Worm (Caenorhabditis elegans) whole organism, late embryonic: Measurements from ENCODE around the gene sqst-3.
"Not testable (repeated sequence)": the region's sequence is repeated elsewhere in the genome, so short reads cannot be mapped to it uniquely, and the experiment has no call there.

Experiments used
- K02D7.2 ChIP-seq: sonication (generic microtip); optimal IDR thresholded peaks from 2 replicates; lab custom pipeline; 2017; ENCODE audit warnings: mild to moderate bottlenecking, missing genetic modification characterization, missing compliant biosample characterization
- T23F11.4 ChIP-seq: fragments of 200-800 bp; sonication (Bioruptor generic); optimal IDR thresholded peaks from 2 replicates; lab custom pipeline; 2018; ENCODE audit warnings: mild to moderate bottlenecking, missing genetic modification characterization, missing compliant biosample characterization
- ceh-14 ChIP-seq: sonication (generic microtip); optimal IDR thresholded peaks from 2 replicates; lab custom pipeline; 2016; ENCODE audit warnings: missing genotype, missing genetic modification characterization, missing compliant biosample characterization
- ceh-18 ChIP-seq: sonication (generic microtip); optimal IDR thresholded peaks from 2 replicates; lab custom pipeline; 2016; ENCODE audit warnings: missing genetic modification characterization, missing compliant biosample characterization
- ceh-19 ChIP-seq: fragments of 200-800 bp; sonication (Bioruptor generic); optimal IDR thresholded peaks from 2 replicates; lab custom pipeline; 2018; ENCODE audit warnings: mild to moderate bottlenecking, missing genetic modification characterization, missing compliant biosample characterization
- ceh-2 ChIP-seq: sonication (generic microtip); optimal IDR thresholded peaks from 2 replicates; lab custom pipeline; 2016; ENCODE audit warnings: missing genotype, missing genetic modification characterization, missing compliant biosample characterization
- ceh-24 ChIP-seq: sonication (generic microtip); optimal IDR thresholded peaks from 2 replicates; lab custom pipeline; 2016; ENCODE audit warnings: mild to moderate bottlenecking, missing genetic modification characterization, missing compliant biosample characterization
- ceh-31 ChIP-seq: sonication (generic microtip); optimal IDR thresholded peaks from 2 replicates; lab custom pipeline; 2016; ENCODE audit warnings: missing genetic modification characterization, missing compliant biosample characterization
- ceh-34 ChIP-seq: sonication (generic microtip); optimal IDR thresholded peaks from 2 replicates; lab custom pipeline; 2016; ENCODE audit warnings: mild to moderate bottlenecking, missing genetic modification characterization, missing compliant biosample characterization
- ceh-6 ChIP-seq: fragments of 200-800 bp; sonication (Bioruptor generic); optimal IDR thresholded peaks from 2 replicates; lab custom pipeline; 2018; ENCODE audit warnings: mild to moderate bottlenecking, missing genetic modification characterization, missing compliant biosample characterization
- dmd-4 ChIP-seq: sonication (generic microtip); optimal IDR thresholded peaks from 2 replicates; lab custom pipeline; 2016; ENCODE audit warnings: borderline replicate concordance, missing genetic modification characterization, missing compliant biosample characterization
- dve-1 ChIP-seq: sonication (generic microtip); optimal IDR thresholded peaks from 2 replicates; lab custom pipeline; 2017; ENCODE audit warnings: antibody characterized with exemption, mild to moderate bottlenecking, missing genetic modification characterization, missing compliant biosample characterization
- elt-2 ChIP-seq: sonication (generic microtip); optimal IDR thresholded peaks from 2 replicates; lab custom pipeline; 2016; ENCODE audit warnings: missing genetic modification reagents, missing genetic modification characterization, missing compliant biosample characterization
- ets-4 ChIP-seq: sonication (generic microtip); optimal IDR thresholded peaks from 2 replicates; lab custom pipeline; 2016; ENCODE audit warnings: missing genetic modification characterization, missing compliant biosample characterization
- eyg-1 ChIP-seq: sonication (generic microtip); optimal IDR thresholded peaks from 2 replicates; lab custom pipeline; 2016; ENCODE audit warnings: missing genotype, missing genetic modification characterization, missing compliant biosample characterization
- fkh-10 ChIP-seq: fragments of 150-350 bp; optimal IDR thresholded peaks from 2 replicates; lab custom pipeline; 2014; ENCODE audit warnings: missing biosample characterization, missing genetic modification reagents, missing genetic modification characterization
- fkh-6 ChIP-seq: sonication (generic microtip); optimal IDR thresholded peaks from 2 replicates; lab custom pipeline; 2016; ENCODE audit warnings: missing genetic modification characterization, missing compliant biosample characterization
- gmeb-2 ChIP-seq: sonication (generic microtip); optimal IDR thresholded peaks from 2 replicates; lab custom pipeline; 2016; ENCODE audit warnings: missing genetic modification characterization, inconsistent platforms, missing compliant biosample characterization
- hlh-15 ChIP-seq: sonication (generic microtip); optimal IDR thresholded peaks from 2 replicates; lab custom pipeline; 2016; ENCODE audit warnings: missing genetic modification characterization, missing compliant biosample characterization
- hlh-30 ChIP-seq: sonication (generic microtip); optimal IDR thresholded peaks from 2 replicates; lab custom pipeline; 2017; ENCODE audit warnings: antibody characterized with exemption, missing genetic modification characterization, missing compliant biosample characterization; ENCODE audit not compliant: insufficient read depth
- hlh-6 ChIP-seq: sonication (generic microtip); optimal IDR thresholded peaks from 2 replicates; lab custom pipeline; 2016; ENCODE audit warnings: missing genotype, missing genetic modification characterization, missing compliant biosample characterization
- lin-11 ChIP-seq: fragments of 200-800 bp; sonication (Bioruptor generic); optimal IDR thresholded peaks from 2 replicates; lab custom pipeline; 2018; ENCODE audit warnings: mild to moderate bottlenecking, missing genetic modification characterization, missing compliant biosample characterization
- madf-2 ChIP-seq: sonication (generic microtip); optimal IDR thresholded peaks from 2 replicates; lab custom pipeline; 2017; ENCODE audit warnings: missing genetic modification characterization, missing compliant biosample characterization
- nfya-1 ChIP-seq: sonication (generic microtip); optimal IDR thresholded peaks from 2 replicates; lab custom pipeline; 2017; ENCODE audit warnings: missing genetic modification characterization, mild to moderate bottlenecking, missing compliant biosample characterization, antibody characterized with exemption, moderate library complexity
- nhr-11 ChIP-seq: fragments of 150-350 bp; optimal IDR thresholded peaks from 2 replicates; lab custom pipeline; 2014; ENCODE audit warnings: missing biosample characterization, missing genetic modification characterization
- npax-4 ChIP-seq: sonication (generic microtip); optimal IDR thresholded peaks from 2 replicates; lab custom pipeline; 2016; ENCODE audit warnings: missing genetic modification characterization, missing compliant biosample characterization
- odd-2 ChIP-seq: sonication (generic microtip); optimal IDR thresholded peaks from 2 replicates; lab custom pipeline; 2017; ENCODE audit warnings: antibody characterized with exemption, mild to moderate bottlenecking, missing genetic modification characterization, missing compliant biosample characterization
- pat-9 ChIP-seq: fragments of 200-800 bp; sonication (Bioruptor generic); optimal IDR thresholded peaks from 2 replicates; lab custom pipeline; 2018; ENCODE audit warnings: mild to moderate bottlenecking, missing genetic modification characterization, moderate library complexity, missing compliant biosample characterization
- pha-4 ChIP-seq: fragments of 150-350 bp; optimal IDR thresholded peaks from 2 replicates; lab custom pipeline; 2018; ENCODE audit warnings: missing biosample characterization, missing genetic modification reagents, missing genetic modification characterization
- pqm-1 ChIP-seq: sonication (generic microtip); optimal IDR thresholded peaks from 2 replicates; lab custom pipeline; 2016; ENCODE audit warnings: missing genetic modification characterization, missing compliant biosample characterization
- pros-1 ChIP-seq: fragments of 150-350 bp; optimal IDR thresholded peaks from 2 replicates; lab custom pipeline; 2014; ENCODE audit warnings: missing biosample characterization, missing genetic modification reagents, missing genetic modification characterization
- ref-2 ChIP-seq: sonication (generic microtip); optimal IDR thresholded peaks from 2 replicates; lab custom pipeline; 2016; ENCODE audit warnings: missing genetic modification characterization, missing compliant biosample characterization
- rnt-1 ChIP-seq: sonication (generic microtip); optimal IDR thresholded peaks from 2 replicates; lab custom pipeline; 2016; ENCODE audit warnings: missing genetic modification characterization, missing compliant biosample characterization
- sox-4 ChIP-seq: sonication (generic microtip); optimal IDR thresholded peaks from 2 replicates; lab custom pipeline; 2017; ENCODE audit warnings: mild to moderate bottlenecking, missing genetic modification characterization, inconsistent platforms, missing compliant biosample characterization
- unc-55 ChIP-seq: sonication (generic microtip); optimal IDR thresholded peaks from 2 replicates; lab custom pipeline; 2017; ENCODE audit warnings: missing biosample characterization, missing genetic modification reagents, missing genetic modification characterization
- zip-5 ChIP-seq: sonication (generic microtip); optimal IDR thresholded peaks from 2 replicates; lab custom pipeline; 2016; ENCODE audit warnings: missing genetic modification characterization, missing compliant biosample characterization
- ztf-16 ChIP-seq: sonication (generic microtip); optimal IDR thresholded peaks from 2 replicates; lab custom pipeline; 2017; ENCODE audit warnings: missing genetic modification characterization, missing compliant biosample characterization

sqst-3 gene

DNA sequence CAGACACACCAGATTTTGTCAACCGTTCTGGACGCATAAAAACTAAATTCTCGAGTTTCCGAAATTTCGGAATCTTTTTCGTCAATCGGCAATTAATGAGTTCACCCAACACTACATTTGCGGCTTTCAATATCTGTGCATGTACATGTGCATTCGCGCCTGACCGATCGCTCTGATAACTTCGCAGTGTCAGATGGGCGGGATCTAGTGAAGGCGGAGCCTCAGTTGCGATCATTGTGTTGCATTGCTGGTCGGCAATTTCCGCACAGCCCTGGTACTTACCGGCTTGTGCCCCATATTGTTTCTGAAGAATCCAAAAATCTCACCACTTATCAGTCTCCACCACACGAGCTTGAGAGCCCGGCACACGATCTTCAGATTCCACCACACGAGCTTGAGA is 30.1 kb downstream of the sqst-3 start:
- no peak for TF ChIP-seq fkh-10 (GFP tag; lab: Kevin White, UChicago)
- TF ChIP-seq unc-55 (GFP tag; lab: Kevin White, UChicago) = no peak
- TF ChIP-seq dve-1 = no peak
- no peak for TF ChIP-seq K02D7.2 (tag; lab: Kevin White, UChicago)
- no peak for TF ChIP-seq ceh-31
- TF ChIP-seq sox-4 (tag; lab: Kevin White, UChicago) = no peak
- no peak for TF ChIP-seq ceh-24 (tag; lab: Kevin White, UChicago)
- no peak for TF ChIP-seq lin-11
- TF ChIP-seq ceh-18 (tag; lab: Kevin White, UChicago) = no peak
- no peak for TF ChIP-seq elt-2 (tag; lab: Kevin White, UChicago)

DNA sequence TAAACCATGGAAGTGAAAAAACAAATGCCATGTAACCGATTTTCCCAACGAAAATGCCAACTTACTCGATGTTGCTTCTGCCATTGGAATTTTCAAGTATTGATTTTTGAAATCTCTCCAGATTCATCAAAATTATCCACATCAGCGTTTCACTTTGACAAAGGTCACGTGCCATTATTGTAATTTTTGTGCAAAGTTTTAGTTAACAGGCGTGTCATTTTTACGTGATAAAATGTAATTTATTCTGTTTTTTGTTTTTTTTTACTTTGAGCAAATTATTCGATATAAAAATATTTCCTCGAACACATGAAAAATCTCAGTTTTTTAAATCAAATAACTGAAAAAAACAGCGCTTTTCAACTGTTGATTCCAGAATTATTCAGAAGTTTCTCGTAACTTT is 31.8 kb downstream of the sqst-3 start, which contains the start of gene F21D9.2:
TSS of gene F21D9.2 (minus strand) at position 101 of the 400 bp plus-strand sequence.
- TF ChIP-seq pha-4 (tag; lab: Kevin White, UChicago) (no peak), nfya-1 (tag; lab: Kevin White, UChicago) (no peak), hlh-6 (tag; lab: Kevin White, UChicago) (no peak), hlh-30 (tag; lab: Kevin White, UChicago) (no peak)
- TF ChIP-seq, all 69 proteins: peak for 0

DNA sequence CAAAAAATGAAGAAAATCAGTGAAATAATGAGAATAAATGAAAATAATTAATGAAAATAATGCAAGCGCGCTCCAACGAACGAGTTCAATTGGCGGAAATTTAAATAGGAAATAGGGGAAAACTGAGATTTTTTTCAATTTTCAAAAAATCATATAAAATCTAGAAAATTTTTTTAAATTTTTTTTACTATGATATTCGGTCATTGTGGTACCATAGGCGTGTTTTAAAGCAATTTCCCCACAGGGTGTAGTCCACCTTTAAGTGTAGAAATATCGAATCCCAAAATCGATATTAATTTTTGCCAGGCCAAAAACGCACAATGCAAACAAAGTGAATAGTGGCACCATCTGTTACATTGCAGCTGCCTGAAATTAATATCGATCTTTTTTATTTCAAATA is 33.6 kb downstream of the sqst-3 start, which contains the start of gene F21D9.1:
TSS of gene F21D9.1 (plus strand) at position 301 of the 400 bp plus-strand sequence.
- not testable (repeated sequence) for TF ChIP-seq fkh-6 (tag; lab: Kevin White, UChicago); odd-2; ceh-2 (tag; lab: Kevin White, UChicago)

DNA sequence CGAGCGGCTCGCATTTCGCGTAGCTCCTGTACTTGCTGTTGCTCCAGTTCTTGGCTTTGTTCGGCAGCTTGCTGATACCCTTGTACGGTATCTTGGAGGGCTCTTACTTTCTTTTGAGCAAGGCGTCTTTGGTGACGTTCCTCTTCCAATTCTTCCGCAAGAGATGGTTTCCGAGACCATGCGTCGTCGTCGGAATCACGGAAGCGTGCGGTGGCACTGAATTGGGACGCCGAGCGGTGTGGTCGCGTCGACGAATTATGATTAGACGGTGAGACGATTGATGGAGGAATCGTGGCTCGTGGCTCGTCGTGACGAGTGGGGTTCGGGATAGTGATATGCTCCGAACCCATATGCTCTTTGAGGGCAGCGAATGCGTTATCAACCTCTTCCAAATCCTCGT is 45.8 kb downstream of the sqst-3 start:
- TF ChIP-seq sox-4 (tag; lab: Kevin White, UChicago) = no peak
- TF ChIP-seq ceh-14 (tag; lab: Kevin White, UChicago) = no peak
- TF ChIP-seq hlh-30 (tag; lab: Kevin White, UChicago) = no peak
- TF ChIP-seq npax-4 (tag; lab: Kevin White, UChicago) = no peak
- no peak for TF ChIP-seq zip-5
- TF ChIP-seq ceh-19 (GFP tag; lab: Kevin White, UChicago) = no peak
- no peak for TF ChIP-seq ztf-16
- TF ChIP-seq, all 69 proteins: peak for 0

DNA sequence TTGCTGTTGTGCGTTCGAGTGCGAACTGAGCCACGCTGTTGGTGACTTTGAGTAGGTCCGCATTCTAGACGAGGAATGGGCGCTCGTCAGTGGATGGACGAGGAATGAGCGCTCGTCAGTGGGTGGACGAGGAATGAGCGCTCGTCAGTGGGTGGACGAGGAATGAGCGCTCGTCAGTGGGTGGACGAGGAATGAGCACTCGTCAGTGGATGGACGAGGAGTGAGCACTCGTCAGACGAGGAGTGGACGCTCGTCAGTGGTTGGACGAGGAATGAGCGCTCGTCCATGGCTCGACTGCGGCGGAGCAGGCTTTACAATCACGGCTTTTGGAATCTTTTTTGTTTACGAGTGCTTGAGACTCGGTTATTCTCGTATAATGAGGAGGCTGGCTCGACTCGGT is 47.9 kb downstream of the sqst-3 start:
- no peak for TF ChIP-seq hlh-15 (tag; lab: Kevin White, UChicago)
- TF ChIP-seq ceh-34 (tag; lab: Kevin White, UChicago) = no peak
- TF ChIP-seq pha-4 (tag; lab: Kevin White, UChicago) = no peak
- no peak for TF ChIP-seq madf-2 (tag; lab: Kevin White, UChicago)
- no peak for TF ChIP-seq ceh-31
- no peak for TF ChIP-seq nhr-11 (tag; lab: Kevin White, UChicago)

DNA sequence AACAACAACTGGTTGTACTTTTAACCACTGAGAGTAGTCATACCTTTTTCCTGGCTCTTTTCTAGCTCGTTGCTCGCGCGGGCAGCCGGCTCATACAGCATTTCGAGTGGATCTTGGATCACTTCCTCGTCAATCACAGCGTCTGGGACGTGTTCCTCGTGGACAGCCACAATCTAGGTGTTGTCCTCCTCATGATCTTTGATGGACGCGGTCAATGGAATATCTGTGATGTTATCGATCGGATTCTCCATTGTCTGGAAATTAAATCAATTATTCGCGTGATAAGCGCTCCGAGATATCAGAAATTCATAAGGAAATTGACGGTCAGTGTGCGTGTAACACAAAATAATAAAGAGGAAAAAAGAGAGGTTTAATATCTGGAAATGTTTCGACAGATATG is 49.3 kb downstream of the sqst-3 start, which contains the start of gene F21D9.8:
TSS of gene F21D9.8 (minus strand) at position 101 of the 400 bp plus-strand sequence.
- TF ChIP-seq hlh-15 (tag; lab: Kevin White, UChicago) (no peak), T23F11.4 (GFP tag; lab: Kevin White, UChicago) (no peak), eyg-1 (tag; lab: Kevin White, UChicago) (no peak), rnt-1 (tag; lab: Kevin White, UChicago) (no peak), ceh-6 (GFP tag; lab: Kevin White, UChicago) (no peak), gmeb-2 (no peak), pat-9 (tag; lab: Kevin White, UChicago) (no peak), ets-4 (tag; lab: Kevin White, UChicago) (no peak), ref-2 (no peak), npax-4 (tag; lab: Kevin White, UChicago) (no peak), ceh-31 (no peak), pros-1 (tag; lab: Kevin White, UChicago) (no peak), nhr-11 (tag; lab: Kevin White, UChicago) (no peak), pqm-1 (no peak), dmd-4 (tag; lab: Kevin White, UChicago) (no peak), ceh-19 (GFP tag; lab: Kevin White, UChicago) (no peak)
